Worm (Caenorhabditis elegans): ENCODE measurements around the gene znf-782.

ce11 chrIV:1097153-1097552, 29.8 kb upstream of the znf-782 start, which contains the start of gene cox-18:
- no peak for TF ChIP-seq sea-1 (GFP tag; conservative IDR thresholded peaks at IDR 0.05)
- no peak for TF ChIP-seq ama-1 (optimal IDR thresholded peaks at IDR 0.05)
- no peak for TF ChIP-seq ceh-13 (GFP tag; optimal IDR thresholded peaks at IDR 0.05)
- TF ChIP-seq tbx-11 (GFP tag; IDR thresholded peaks at IDR 0.05), result no peak
- no peak for TF ChIP-seq ets-7 (tag; optimal IDR thresholded peaks at IDR 0.05)
- TF ChIP-seq tbx-37 (GFP tag; conservative IDR thresholded peaks at IDR 0.05), result no peak
- no peak for TF ChIP-seq ceh-36 (tag; optimal IDR thresholded peaks at IDR 0.05)
- TF ChIP-seq flt-1 (GFP tag; IDR thresholded peaks at IDR 0.05), result no peak
- TF ChIP-seq tra-4 (tag; optimal IDR thresholded peaks at IDR 0.05), result no peak
